Worm (Caenorhabditis elegans) whole organism, young adult: ENCODE data around the gene hap-1.

ENCODE experiments used
- B0019.2 ChIP-seq: fragments of 200-800 bp; sonication (Bioruptor generic); conservative IDR thresholded peaks from 2 replicates; pipeline ENCODE4 v1.3.6; 2022; ENCODE audit warnings: missing genetic modification reagents, missing genetic modification characterization, missing compliant biosample characterization
- B0035.1 ChIP-seq: sonication (generic microtip); optimal IDR thresholded peaks from 2 replicates; lab custom pipeline; 2016; ENCODE audit warnings: missing genetic modification characterization, mild to moderate bottlenecking, missing compliant biosample characterization, missing genotype, missing genetic modification reagents
- F23B12.7 ChIP-seq: sonication (generic microtip); optimal IDR thresholded peaks from 2 replicates; lab custom pipeline; 2017; ENCODE audit warnings: missing genetic modification characterization, mild to moderate bottlenecking, missing compliant biosample characterization, antibody characterized with exemption, moderate library complexity; ENCODE audit not compliant: insufficient read depth
- F37B4.10 ChIP-seq: fragments of 200-800 bp; sonication (Bioruptor generic); IDR thresholded peaks from 2 replicates; pipeline ENCODE4 v1.3.6; 2022; ENCODE audit warnings: missing genetic modification characterization, missing compliant biosample characterization
- F49E8.2 ChIP-seq: sonication (generic microtip); optimal IDR thresholded peaks from 3 replicates; lab custom pipeline; 2017; ENCODE audit warnings: missing genetic modification characterization, mild to moderate bottlenecking, missing compliant biosample characterization, antibody characterized with exemption, moderate library complexity; ENCODE audit not compliant: insufficient read depth
- F57C9.4 ChIP-seq: sonication (generic microtip); optimal IDR thresholded peaks from 2 replicates; lab custom pipeline; 2017; ENCODE audit warnings: mild to moderate bottlenecking, missing genetic modification characterization, missing compliant biosample characterization
- T07F8.4 ChIP-seq: sonication (generic microtip); optimal IDR thresholded peaks from 2 replicates; lab custom pipeline; 2016; ENCODE audit warnings: mild to moderate bottlenecking, missing genetic modification characterization, moderate library complexity, missing compliant biosample characterization
- Y53F4B.3 ChIP-seq: fragments of 200-800 bp; sonication (Bioruptor generic); IDR thresholded peaks from 2 replicates; pipeline ENCODE4 v1.3.6; 2022; ENCODE audit warnings: missing genetic modification reagents, missing genetic modification characterization, missing compliant biosample characterization
- Y53G8AR.9 ChIP-seq: fragments of 200-800 bp; sonication (Bioruptor generic); conservative IDR thresholded peaks from 2 replicates; pipeline ENCODE4 v1.3.6; 2022; ENCODE audit warnings: missing genetic modification reagents, missing genetic modification characterization, missing compliant biosample characterization
- ZK185.1 ChIP-seq: sonication (generic microtip); optimal IDR thresholded peaks from 2 replicates; lab custom pipeline; 2016; ENCODE audit warnings: mild to moderate bottlenecking, missing genetic modification characterization, missing compliant biosample characterization; ENCODE audit not compliant: poor library complexity, severe bottlenecking
- akir-1 ChIP-seq: fragments of 200-800 bp; sonication (Bioruptor generic); optimal IDR thresholded peaks from 2 replicates; lab custom pipeline; 2018; ENCODE audit warnings: mild to moderate bottlenecking, missing genetic modification characterization, moderate library complexity, missing compliant biosample characterization
- aptf-3 ChIP-seq: fragments of 200-800 bp; sonication (Bioruptor generic); IDR thresholded peaks from 2 replicates; pipeline ENCODE4 v1.3.6; 2022; ENCODE audit warnings: missing genetic modification characterization, missing compliant biosample characterization
- attf-6 ChIP-seq: fragments of 200-800 bp; sonication (Bioruptor generic); IDR thresholded peaks from 2 replicates; pipeline ENCODE4 v1.3.6; 2022; ENCODE audit warnings: missing genetic modification reagents, missing genetic modification characterization, missing compliant biosample characterization
- ceh-100 ChIP-seq: fragments of 200-800 bp; sonication (Bioruptor generic); IDR thresholded peaks from 2 replicates; pipeline ENCODE4 v1.3.6; 2022; ENCODE audit warnings: missing genetic modification reagents, missing genetic modification characterization, missing compliant biosample characterization
- ceh-58 ChIP-seq: fragments of 200-800 bp; sonication (Bioruptor generic); IDR thresholded peaks from 2 replicates; pipeline ENCODE4 v1.3.6; 2022; ENCODE audit warnings: missing genetic modification characterization, missing compliant biosample characterization
- die-1 ChIP-seq: sonication (generic microtip); optimal IDR thresholded peaks from 2 replicates; lab custom pipeline; 2016; ENCODE audit warnings: missing genotype, mild to moderate bottlenecking, missing genetic modification characterization, missing compliant biosample characterization
- dpff-1 ChIP-seq: sonication (generic microtip); optimal IDR thresholded peaks from 2 replicates; lab custom pipeline; 2017; ENCODE audit warnings: mild to moderate bottlenecking, missing genetic modification characterization, missing compliant biosample characterization
- egl-18 ChIP-seq: fragments of 200-800 bp; sonication (Bioruptor generic); IDR thresholded peaks from 2 replicates; pipeline ENCODE4 v1.3.6; 2022; ENCODE audit warnings: missing genetic modification reagents, missing genetic modification characterization, missing compliant biosample characterization
- egl-44 ChIP-seq: fragments of 200-800 bp; sonication (Bioruptor generic); IDR thresholded peaks from 2 replicates; pipeline ENCODE4 v1.3.6; 2022; ENCODE audit warnings: missing genetic modification reagents, missing genetic modification characterization, missing compliant biosample characterization
- egrh-3 ChIP-seq: fragments of 200-800 bp; sonication (Bioruptor generic); IDR thresholded peaks from 2 replicates; pipeline ENCODE4 v1.3.6; 2022; ENCODE audit warnings: missing genetic modification reagents, missing genetic modification characterization, missing compliant biosample characterization
- ets-4 ChIP-seq: fragments of 200-800 bp; sonication (Bioruptor generic); optimal IDR thresholded peaks from 2 replicates; lab custom pipeline; 2018; ENCODE audit warnings: mild to moderate bottlenecking, missing genetic modification characterization, missing compliant biosample characterization
- hrde-1 ChIP-seq: sonication (generic microtip); optimal IDR thresholded peaks from 2 replicates; lab custom pipeline; 2016; ENCODE audit warnings: missing genetic modification characterization, mild to moderate bottlenecking, missing compliant biosample characterization, moderate library complexity, missing genotype, missing genetic modification reagents, borderline replicate concordance
- hsf-1 ChIP-seq: fragments of 200-800 bp; sonication (Bioruptor generic); IDR thresholded peaks from 2 replicates; pipeline ENCODE4 v1.3.6; 2022; ENCODE audit warnings: missing genetic modification reagents, missing genetic modification characterization, missing compliant biosample characterization
- lag-1 ChIP-seq: fragments of 200-800 bp; sonication (Bioruptor generic); IDR thresholded peaks from 2 replicates; pipeline ENCODE4 v1.3.6; 2022; ENCODE audit warnings: missing genetic modification reagents, missing genetic modification characterization, missing compliant biosample characterization
- let-526 ChIP-seq: fragments of 200-800 bp; sonication (Bioruptor generic); IDR thresholded peaks from 2 replicates; pipeline ENCODE4 v1.3.6; 2022; ENCODE audit warnings: missing genetic modification reagents, missing genetic modification characterization, missing compliant biosample characterization
- let-607 ChIP-seq, 2 experiments: fragments of 200-800 bp in 1 of 2; sonication (Bioruptor generic) in 1 of 2; sonication (generic microtip) in 1 of 2; optimal IDR thresholded peaks; 2 replicates each; lab custom pipeline; 2016 to 2018; ENCODE audit warnings: mild to moderate bottlenecking in 2 of 2, missing compliant biosample characterization in 2 of 2, missing genetic modification characterization in 2 of 2, moderate library complexity in 2 of 2, missing genotype in 1 of 2
- lin-35 ChIP-seq, 3 experiments: fragments of 150-350 bp in 2 of 3; sonication (generic microtip) in 1 of 3; optimal IDR thresholded peaks; 2 replicates each; lab custom pipeline; 2014 to 2018; ENCODE audit warnings: missing biosample characterization in 3 of 3, missing genetic modification characterization in 3 of 3, missing genetic modification reagents in 3 of 3
- lin-40 ChIP-seq: sonication (generic microtip); optimal IDR thresholded peaks from 2 replicates; lab custom pipeline; 2016; ENCODE audit warnings: missing genetic modification characterization, mild to moderate bottlenecking, missing compliant biosample characterization, missing genotype, missing genetic modification reagents
- madf-3 ChIP-seq: fragments of 200-800 bp; sonication (Bioruptor generic); IDR thresholded peaks from 2 replicates; pipeline ENCODE4 v1.3.6; 2022; ENCODE audit warnings: missing genetic modification reagents, missing genetic modification characterization, missing compliant biosample characterization
- nhr-120 ChIP-seq: fragments of 200-800 bp; sonication (Bioruptor generic); IDR thresholded peaks from 2 replicates; pipeline ENCODE4 v1.3.6; 2022; ENCODE audit warnings: missing genetic modification characterization, missing compliant biosample characterization
- nhr-179 ChIP-seq: sonication (generic microtip); optimal IDR thresholded peaks from 2 replicates; lab custom pipeline; 2016; ENCODE audit warnings: mild to moderate bottlenecking, missing genetic modification characterization, missing compliant biosample characterization
- nhr-27 ChIP-seq: fragments of 200-800 bp; sonication (Bioruptor generic); optimal IDR thresholded peaks from 2 replicates; lab custom pipeline; 2018; ENCODE audit warnings: mild to moderate bottlenecking, missing genetic modification characterization, moderate library complexity, missing compliant biosample characterization
- nhr-80 ChIP-seq: sonication (generic microtip); optimal IDR thresholded peaks from 2 replicates; lab custom pipeline; 2016; ENCODE audit warnings: missing genetic modification characterization, missing compliant biosample characterization
- nhr-90 ChIP-seq: sonication (generic microtip); optimal IDR thresholded peaks from 2 replicates; lab custom pipeline; 2016; ENCODE audit warnings: missing genotype, mild to moderate bottlenecking, missing genetic modification characterization, missing compliant biosample characterization
- pbrm-1 ChIP-seq: fragments of 200-800 bp; sonication (Bioruptor generic); IDR thresholded peaks from 2 replicates; pipeline ENCODE4 v1.3.6; 2022; ENCODE audit warnings: missing genetic modification reagents, missing genetic modification characterization, missing compliant biosample characterization
- repo-1 ChIP-seq: sonication (generic microtip); optimal IDR thresholded peaks from 2 replicates; lab custom pipeline; 2017; ENCODE audit warnings: mild to moderate bottlenecking, missing genetic modification characterization, missing compliant biosample characterization
- rpc-1 ChIP-seq, 2 experiments: fragments of 150-350 bp in 1 of 2; sonication (generic microtip) in 1 of 2; optimal IDR thresholded peaks; 2 replicates each; lab custom pipeline; 2014 to 2018; ENCODE audit warnings: missing biosample characterization in 1 of 2, missing genetic modification characterization in 1 of 2, missing genetic modification reagents in 1 of 2, missing genotype in 1 of 2
- snpc-4 ChIP-seq, 5 experiments: fragments of 150-350 bp in 1 of 5; sonication (generic microtip) in 4 of 5; optimal IDR thresholded peaks; 2 replicates each; lab custom pipeline; 2014 to 2018; ENCODE audit warnings: missing genetic modification characterization in 5 of 5, missing biosample characterization in 3 of 5, antibody characterized with exemption in 2 of 5, mild to moderate bottlenecking in 2 of 5, missing compliant biosample characterization in 2 of 5, missing genotype in 2 of 5, moderate library complexity in 2 of 5, missing genetic modification reagents in 1 of 5
- tbp1 ChIP-seq: fragments of 200-800 bp; sonication (Bioruptor generic); optimal IDR thresholded peaks from 2 replicates; lab custom pipeline; 2018; ENCODE audit warnings: mild to moderate bottlenecking, missing genetic modification characterization, missing compliant biosample characterization
- tlf-1 ChIP-seq: fragments of 200-800 bp; sonication (Bioruptor generic); optimal IDR thresholded peaks from 2 replicates; lab custom pipeline; 2018; ENCODE audit warnings: mild to moderate bottlenecking, missing genetic modification characterization, missing compliant biosample characterization
- zim-3 ChIP-seq: sonication (generic microtip); optimal IDR thresholded peaks from 2 replicates; lab custom pipeline; 2017; ENCODE audit warnings: mild to moderate bottlenecking, missing genetic modification characterization, moderate library complexity, missing compliant biosample characterization
- ztf-18 ChIP-seq: sonication (generic microtip); optimal IDR thresholded peaks from 2 replicates; lab custom pipeline; 2016; ENCODE audit warnings: missing genotype, mild to moderate bottlenecking, missing genetic modification characterization, missing compliant biosample characterization

Gene hap-1

DNA sequence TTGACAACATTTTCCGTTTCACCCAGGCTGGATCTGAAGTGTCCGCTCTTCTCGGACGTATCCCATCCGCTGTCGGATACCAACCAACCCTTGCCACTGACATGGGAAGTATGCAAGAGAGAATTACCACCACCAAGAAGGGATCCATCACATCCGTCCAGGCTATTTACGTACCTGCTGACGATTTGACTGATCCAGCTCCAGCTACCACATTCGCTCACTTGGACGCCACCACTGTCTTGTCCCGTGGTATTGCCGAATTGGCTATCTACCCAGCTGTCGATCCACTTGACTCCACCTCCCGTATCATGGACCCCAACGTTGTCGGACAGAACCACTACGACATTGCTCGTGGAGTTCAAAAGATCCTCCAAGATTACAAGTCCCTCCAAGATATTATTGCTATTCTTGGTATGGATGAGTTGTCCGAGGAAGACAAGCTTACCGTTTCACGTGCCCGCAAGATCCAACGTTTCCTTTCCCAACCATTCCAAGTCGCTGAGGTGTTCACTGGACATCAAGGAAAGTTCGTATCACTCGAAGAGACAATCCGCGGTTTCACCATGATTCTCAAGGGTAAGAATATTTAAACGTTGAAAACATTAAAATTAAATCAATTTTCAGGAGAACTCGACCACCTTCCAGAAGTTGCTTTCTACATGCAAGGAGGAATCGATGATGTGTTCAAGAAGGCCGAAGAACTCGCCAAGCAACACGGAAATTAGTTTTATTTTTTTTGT lies 34.1 kb upstream of the hap-1 start:
- TF ChIP-seq ceh-58 (GFP tag; lab: Robert Waterston, UW) (0 out of 2 replicates have a peak, but pooled peaks have one; percentile 60), F37B4.10 (GFP tag; lab: Robert Waterston, UW) (0 out of 2 replicates have a peak, but pooled peaks have one; percentile 27), ZK185.1 (tag; lab: Kevin White, UChicago) (peak; percentile 4), Y53G8AR.9 (GFP tag; lab: Robert Waterston, UW) (peak; percentile 34; the same call in 1 of the 2 replicates), F23B12.7 (tag; lab: Kevin White, UChicago) (no peak), madf-3 (GFP tag; lab: Robert Waterston, UW) (0 out of 2 replicates have a peak, but pooled peaks have one; percentile 28), lin-40 (tag; lab: Kevin White, UChicago) (no peak)

- TF ChIP-seq nhr-90 (no peak), tbp1 (peak; percentile 52), ztf-18 (tag; lab: Kevin White, UChicago) (peak; percentile 40), akir-1 (GFP tag; lab: Kevin White, UChicago) (no peak), nhr-120 (GFP tag; lab: Robert Waterston, UW) (no peak), egl-44 (GFP tag; lab: Robert Waterston, UW) (no peak), lin-35 (GFP tag; optimal IDR thresholded peaks at IDR 0.05; lab: Kevin White, UChicago) (peak in 1 of 3 experiments; percentile 22), pbrm-1 (peak; percentile 68; the same call in 1 of the 2 replicates), aptf-3 (GFP tag; lab: Robert Waterston, UW) (no peak), madf-3 (GFP tag; lab: Robert Waterston, UW) (peak; percentile 80; the same call in 1 of the 2 replicates), rpc-1 (optimal IDR thresholded peaks at IDR 0.05; lab: Kevin White, UChicago) (no peak), rpc-1 (tag; optimal IDR thresholded peaks at IDR 0.05; lab: Kevin White, UChicago) (no peak), zim-3 (tag; lab: Kevin White, UChicago) (peak; percentile 91), egl-18 (GFP tag; lab: Robert Waterston, UW) (no peak), repo-1 (peak; percentile 95), tlf-1 (GFP tag; lab: Kevin White, UChicago) (peak; percentile 89), F57C9.4 (tag; lab: Kevin White, UChicago) (peak; percentile 96), lin-40 (tag; lab: Kevin White, UChicago) (peak; percentile 53), nhr-27 (tag; lab: Kevin White, UChicago) (peak; percentile 73), egrh-3 (no peak), F49E8.2 (tag; lab: Kevin White, UChicago) (peak; percentile 91), ZK185.1 (tag; lab: Kevin White, UChicago) (peak; percentile 42), let-607 (tag; optimal IDR thresholded peaks at IDR 0.05; lab: Kevin White, UChicago) (peak; percentile 46 to 51), T07F8.4 (tag; lab: Kevin White, UChicago) (no peak), B0019.2 (no peak), ceh-100 (GFP tag; lab: Robert Waterston, UW) (peak; percentile 56), lag-1 (GFP tag; lab: Robert Waterston, UW) (no peak), snpc-4 (GFP tag; optimal IDR thresholded peaks at IDR 0.05; lab: Kevin White, UChicago) (no peak), snpc-4 (tag; optimal IDR thresholded peaks at IDR 0.05; lab: Kevin White, UChicago) (peak in 2 of 4 experiments; percentile 28 to 48), hrde-1 (tag; lab: Kevin White, UChicago) (peak; percentile 84), attf-6 (GFP tag; lab: Robert Waterston, UW) (peak; percentile 75; the same call in 1 of the 2 replicates), dpff-1 (peak; percentile 95), Y53F4B.3 (GFP tag; lab: Robert Waterston, UW) (no peak), hsf-1 (GFP tag; lab: Robert Waterston, UW) (peak; percentile 66; the same call in 1 of the 2 replicates), ets-4 (GFP tag; lab: Kevin White, UChicago) (peak; percentile 9), nhr-80 (tag; lab: Kevin White, UChicago) (no peak), B0035.1 (peak; percentile 76), let-526 (peak; percentile 78), die-1 (tag; lab: Kevin White, UChicago) (peak; percentile 10), F37B4.10 (GFP tag; lab: Robert Waterston, UW) (no peak), nhr-179 (no peak)
These were observed 33.3 kb upstream of the hap-1 start, which contains the start of gene prmt-5 for ce11 chrIII:5230415-5230814. Gene prmt-5 (plus strand): TSS chrIII:5230555.
